Worm (Caenorhabditis elegans) whole organism, L3 larva: ENCODE measurements around the gene lpr-4.

Source experiments
- aly-2 ChIP-seq: fragments of 150-350 bp; optimal IDR thresholded peaks from 2 replicates; lab custom pipeline; 2014; ENCODE audit warnings: missing biosample characterization, missing genetic modification characterization
- ama-1 ChIP-seq: fragments of 150-350 bp; optimal IDR thresholded peaks from 2 replicates; lab custom pipeline; 2018
- ceh-82 ChIP-seq: fragments of 150-350 bp; optimal IDR thresholded peaks from 2 replicates; lab custom pipeline; 2014; ENCODE audit warnings: missing biosample characterization, missing genetic modification characterization
- ceh-9 ChIP-seq: sonication (generic microtip); optimal IDR thresholded peaks from 2 replicates; lab custom pipeline; 2018; ENCODE audit warnings: missing biosample characterization, missing genetic modification characterization
- daf-12 ChIP-seq: fragments of 150-350 bp; optimal IDR thresholded peaks from 2 replicates; lab custom pipeline; 2014; ENCODE audit warnings: missing biosample characterization, missing genetic modification reagents, missing genetic modification characterization
- egl-27 ChIP-seq: sonication (generic microtip); optimal IDR thresholded peaks from 4 replicates; lab custom pipeline; 2017; ENCODE audit warnings: missing biosample characterization, missing genetic modification reagents, missing genetic modification characterization
- egl-5 ChIP-seq: fragments of 150-350 bp; optimal IDR thresholded peaks from 2 replicates; lab custom pipeline; 2017; ENCODE audit warnings: missing biosample characterization, missing genetic modification reagents, missing genetic modification characterization, inconsistent platforms
- elt-1 ChIP-seq: fragments of 150-350 bp; optimal IDR thresholded peaks from 2 replicates; lab custom pipeline; 2014; ENCODE audit warnings: missing biosample characterization, missing genetic modification characterization
- elt-2 ChIP-seq: sonication (generic microtip); optimal IDR thresholded peaks from 2 replicates; lab custom pipeline; 2016; ENCODE audit warnings: missing genetic modification reagents, mild to moderate bottlenecking, missing genetic modification characterization, missing compliant biosample characterization
- elt-3 ChIP-seq, 3 experiments: fragments of 150-350 bp in 1 of 3; sonication (generic microtip) in 2 of 3; optimal IDR thresholded peaks; 2 replicates in 2 of 3; 4 replicates in 1 of 3; lab custom pipeline; 2014 to 2017; ENCODE audit warnings: missing biosample characterization in 3 of 3, missing genetic modification characterization in 3 of 3
- eor-1 ChIP-seq, 2 experiments: fragments of 150-350 bp; optimal IDR thresholded peaks; 2 replicates each; lab custom pipeline; 2014 to 2018; ENCODE audit warnings: missing biosample characterization in 2 of 2, missing genetic modification characterization in 2 of 2
- fkh-10 ChIP-seq: sonication (generic microtip); optimal IDR thresholded peaks from 2 replicates; lab custom pipeline; 2017; ENCODE audit warnings: missing biosample characterization, missing genetic modification reagents, missing genetic modification characterization
- fkh-2 ChIP-seq: fragments of 150-350 bp; optimal IDR thresholded peaks from 2 replicates; lab custom pipeline; 2014; ENCODE audit warnings: missing biosample characterization, missing genetic modification reagents, missing genetic modification characterization
- fos-1 ChIP-seq: fragments of 150-350 bp; optimal IDR thresholded peaks from 2 replicates; lab custom pipeline; 2014; ENCODE audit warnings: missing biosample characterization, missing genetic modification characterization
- jun-1 ChIP-seq: fragments of 150-350 bp; optimal IDR thresholded peaks from 2 replicates; lab custom pipeline; 2014; ENCODE audit warnings: missing biosample characterization, missing genetic modification reagents, missing genetic modification characterization
- lin-15B ChIP-seq: fragments of 150-350 bp; optimal IDR thresholded peaks from 2 replicates; lab custom pipeline; 2014; ENCODE audit warnings: missing biosample characterization, missing genetic modification characterization
- lin-39 ChIP-seq: fragments of 150-350 bp; optimal IDR thresholded peaks from 2 replicates; lab custom pipeline; 2018; ENCODE audit warnings: missing biosample characterization, missing genetic modification reagents, missing genetic modification characterization
- lsy-12 ChIP-seq: sonication (generic microtip); optimal IDR thresholded peaks from 2 replicates; lab custom pipeline; 2016; ENCODE audit warnings: mild to moderate bottlenecking, missing genetic modification characterization, missing compliant biosample characterization
- mml-1 ChIP-seq: fragments of 150-350 bp; sonication (generic microtip); optimal IDR thresholded peaks from 3 replicates; lab custom pipeline; 2014; ENCODE audit warnings: missing biosample characterization, missing genetic modification characterization
- nfya-1 ChIP-seq: sonication (generic microtip); optimal IDR thresholded peaks from 2 replicates; lab custom pipeline; 2017; ENCODE audit warnings: missing genetic modification characterization, mild to moderate bottlenecking, missing compliant biosample characterization, antibody characterized with exemption, moderate library complexity; ENCODE audit not compliant: insufficient read depth
- nhr-12 ChIP-seq: fragments of 150-350 bp; optimal IDR thresholded peaks from 2 replicates; lab custom pipeline; 2014; ENCODE audit warnings: missing biosample characterization, missing genetic modification characterization
- nhr-23 ChIP-seq: fragments of 150-350 bp; optimal IDR thresholded peaks from 2 replicates; lab custom pipeline; 2014; ENCODE audit warnings: missing biosample characterization, missing genetic modification reagents, missing genetic modification characterization
- nhr-237 ChIP-seq: fragments of 150-350 bp; optimal IDR thresholded peaks from 2 replicates; lab custom pipeline; 2014; ENCODE audit warnings: missing biosample characterization, missing genetic modification characterization
- nhr-25 ChIP-seq: sonication (generic microtip); optimal IDR thresholded peaks from 2 replicates; lab custom pipeline; 2017; ENCODE audit warnings: missing biosample characterization, missing genetic modification characterization
- nhr-28 ChIP-seq: fragments of 150-350 bp; optimal IDR thresholded peaks from 2 replicates; lab custom pipeline; 2014; ENCODE audit warnings: missing biosample characterization, missing genetic modification characterization
- nhr-67 ChIP-seq: fragments of 150-350 bp; optimal IDR thresholded peaks from 2 replicates; lab custom pipeline; 2014; ENCODE audit warnings: missing biosample characterization, missing genetic modification characterization
- nhr-77 ChIP-seq: fragments of 150-350 bp; optimal IDR thresholded peaks from 2 replicates; lab custom pipeline; 2014; ENCODE audit warnings: missing biosample characterization, missing genetic modification characterization
- pha-4 ChIP-seq: fragments of 150-350 bp; optimal IDR thresholded peaks from 2 replicates; lab custom pipeline; 2014; ENCODE audit warnings: missing biosample characterization, missing genetic modification reagents, missing genetic modification characterization
- pqm-1 ChIP-seq: fragments of 150-350 bp; optimal IDR thresholded peaks from 2 replicates; lab custom pipeline; 2017; ENCODE audit warnings: missing biosample characterization, missing genetic modification characterization, inconsistent platforms
- skn-1 ChIP-seq: fragments of 150-350 bp; optimal IDR thresholded peaks from 2 replicates; lab custom pipeline; 2014; ENCODE audit warnings: missing biosample characterization, missing genetic modification characterization
- snpc-4 ChIP-seq: fragments of 150-350 bp; optimal IDR thresholded peaks from 2 replicates; lab custom pipeline; 2014; ENCODE audit warnings: missing biosample characterization, missing genetic modification characterization
- tbx-2 ChIP-seq: sonication (generic microtip); optimal IDR thresholded peaks from 2 replicates; lab custom pipeline; 2016; ENCODE audit warnings: mild to moderate bottlenecking, missing genetic modification characterization, missing compliant biosample characterization
- unc-39 ChIP-seq: sonication (generic microtip); optimal IDR thresholded peaks from 4 replicates; lab custom pipeline; 2017; ENCODE audit warnings: missing biosample characterization, missing genetic modification characterization
- unc-62 ChIP-seq: fragments of 150-350 bp; sonication (generic microtip); optimal IDR thresholded peaks from 4 replicates; lab custom pipeline; 2014; ENCODE audit warnings: missing biosample characterization, missing genetic modification reagents, missing genetic modification characterization
- ztf-11 ChIP-seq: fragments of 150-350 bp; optimal IDR thresholded peaks from 2 replicates; lab custom pipeline; 2014; ENCODE audit warnings: missing biosample characterization, missing genetic modification characterization
- ztf-4 ChIP-seq: fragments of 150-350 bp; optimal IDR thresholded peaks from 2 replicates; lab custom pipeline; 2014; ENCODE audit warnings: missing biosample characterization, missing genetic modification characterization

The lpr-4 gene

DNA sequence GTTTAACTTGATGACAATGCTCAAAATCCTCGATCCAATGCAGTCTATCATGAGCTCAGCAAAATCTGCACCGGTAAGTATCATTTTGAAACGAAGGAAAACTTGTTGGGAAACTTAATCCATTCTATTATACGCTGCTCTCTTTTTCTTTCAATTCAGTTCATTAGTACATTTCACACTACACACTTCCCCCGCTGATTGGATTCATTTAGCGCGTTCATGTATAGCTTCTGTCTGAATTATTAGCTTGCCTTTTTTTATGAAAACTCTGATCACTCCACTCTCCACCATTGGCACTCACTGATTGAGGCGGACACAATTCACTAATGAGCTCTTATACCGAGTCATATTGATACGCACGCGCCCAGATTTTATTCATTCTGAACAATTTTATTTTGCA is 26.7 kb upstream of the lpr-4 start:
- TF ChIP-seq ztf-4 (tag; lab: Kevin White, UChicago) (no peak), ztf-11 (tag; lab: Kevin White, UChicago) (no peak), lsy-12 (tag; lab: Kevin White, UChicago) (no peak), nhr-237 (tag; lab: Kevin White, UChicago) (no peak), ama-1 (lab: Kevin White, UChicago) (no peak), lin-15B (tag; lab: Kevin White, UChicago) (no peak), daf-12 (tag; lab: Kevin White, UChicago) (no peak), aly-2 (tag; lab: Kevin White, UChicago) (no peak), elt-1 (tag; lab: Kevin White, UChicago) (no peak), eor-1 (tag; optimal IDR thresholded peaks at IDR 0.05; lab: Kevin White, UChicago) (no peak)
- TF ChIP-seq, all 47 proteins: peak for 0

ce11 chrX:11042777-11043176 is 22.1 kb upstream of the lpr-4 start, which contains the start of gene C09F12.3:
TSS of gene C09F12.3 (minus strand) at chrX:11042877.
- TF ChIP-seq ama-1 (lab: Kevin White, UChicago) (no peak), elt-1 (tag; lab: Kevin White, UChicago) (no peak), mml-1 (tag; lab: Kevin White, UChicago) (no peak), ceh-82 (tag; lab: Kevin White, UChicago) (no peak), ztf-11 (tag; lab: Kevin White, UChicago) (no peak), unc-62 (GFP tag; lab: Kevin White, UChicago) (no peak), nfya-1 (tag; lab: Kevin White, UChicago) (no peak)

DNA sequence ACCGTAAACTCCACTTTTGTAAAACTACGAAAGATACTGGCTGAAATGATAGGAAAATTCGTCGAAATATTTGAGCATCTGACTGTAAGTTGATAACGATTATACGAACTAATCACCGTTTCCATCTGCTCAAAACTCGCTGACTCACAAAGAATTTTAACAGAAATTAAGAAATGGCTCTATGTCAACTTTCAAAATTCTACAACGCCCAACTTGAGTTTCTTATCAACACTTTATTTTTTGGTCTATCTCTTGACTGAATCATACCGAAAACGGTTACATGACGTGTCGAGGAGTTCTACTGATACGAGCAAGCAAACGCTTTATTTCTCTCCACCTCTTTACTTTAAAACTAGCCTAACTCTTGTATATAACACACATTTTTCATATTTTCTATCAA is 17.7 kb upstream of the lpr-4 start, which contains the start of gene clc-1:
clc-1 (plus strand) TSS at position 264 of the 400 bp plus-strand sequence.
- TF ChIP-seq skn-1 (tag; lab: Kevin White, UChicago), result no peak
- TF ChIP-seq lin-15B (tag; lab: Kevin White, UChicago), result no peak
- no peak for TF ChIP-seq fkh-2 (tag; lab: Kevin White, UChicago)
- no peak for TF ChIP-seq snpc-4 (tag; lab: Kevin White, UChicago)
- no peak for TF ChIP-seq nhr-23
- TF ChIP-seq jun-1, result peak; percentile 88
- TF ChIP-seq lsy-12 (tag; lab: Kevin White, UChicago), result no peak
- no peak for TF ChIP-seq daf-12 (tag; lab: Kevin White, UChicago)
- no peak for TF ChIP-seq nhr-28 (tag; lab: Kevin White, UChicago)
- no peak for TF ChIP-seq nfya-1 (tag; lab: Kevin White, UChicago)
- TF ChIP-seq elt-3 (tag; optimal IDR thresholded peaks at IDR 0.05; lab: Kevin White, UChicago), result no peak
- TF ChIP-seq nhr-12 (tag; lab: Kevin White, UChicago), result no peak
- TF ChIP-seq pha-4, result peak; percentile 60
- no peak for TF ChIP-seq unc-39 (tag; lab: Kevin White, UChicago)
- TF ChIP-seq fos-1, result peak; percentile 70
- TF ChIP-seq lin-39 (tag; lab: Kevin White, UChicago), result no peak
- TF ChIP-seq nhr-77 (tag; lab: Kevin White, UChicago), result no peak
- TF ChIP-seq pqm-1 (tag; lab: Kevin White, UChicago), result peak; percentile 87
- TF ChIP-seq elt-2 (tag; lab: Kevin White, UChicago), result peak; percentile 99

ce11 chrX:11050335-11050734 is 14.6 kb upstream of the lpr-4 start:
- TF ChIP-seq nhr-12 (tag; lab: Kevin White, UChicago) (no peak), skn-1 (tag; lab: Kevin White, UChicago) (no peak), ceh-9 (tag; lab: Kevin White, UChicago) (no peak), nhr-237 (tag; lab: Kevin White, UChicago) (no peak), lin-15B (tag; lab: Kevin White, UChicago) (no peak), egl-27 (tag; lab: Kevin White, UChicago) (no peak), fkh-2 (tag; lab: Kevin White, UChicago) (no peak), tbx-2 (tag; lab: Kevin White, UChicago) (no peak), pqm-1 (tag; lab: Kevin White, UChicago) (no peak), nhr-28 (tag; lab: Kevin White, UChicago) (no peak), unc-62 (GFP tag; lab: Kevin White, UChicago) (no peak), ama-1 (lab: Kevin White, UChicago) (no peak), nhr-25 (tag; lab: Kevin White, UChicago) (no peak)

DNA sequence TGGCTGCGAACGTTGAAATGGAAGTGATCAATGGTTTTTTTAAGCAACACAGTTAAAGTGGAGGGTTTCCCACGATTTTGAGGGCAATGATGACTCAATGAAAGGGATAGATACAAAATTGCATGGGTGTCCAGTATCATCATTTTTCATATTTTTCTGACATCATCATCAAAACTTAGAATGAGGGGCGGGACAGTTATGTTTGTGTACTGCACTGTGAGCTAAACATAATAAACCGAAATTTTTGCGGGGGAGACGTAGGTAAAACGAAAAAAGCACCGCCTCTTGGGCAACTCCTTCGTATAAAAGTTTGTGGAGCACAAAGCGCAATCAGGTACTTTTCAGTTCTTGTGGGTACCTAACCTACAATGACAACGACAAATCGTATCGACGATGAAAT is 11.3 kb upstream of the lpr-4 start, which contains the start of gene C09F12.2:
C09F12.2 (plus strand) TSS at position 301 of the 400 bp plus-strand sequence.
- TF ChIP-seq elt-3 (tag; optimal IDR thresholded peaks at IDR 0.05; lab: Kevin White, UChicago) (no peak), fkh-10 (GFP tag; lab: Kevin White, UChicago) (no peak), egl-5 (tag; lab: Kevin White, UChicago) (no peak), pqm-1 (tag; lab: Kevin White, UChicago) (no peak), egl-27 (tag; lab: Kevin White, UChicago) (no peak), nhr-67 (no peak), ztf-11 (tag; lab: Kevin White, UChicago) (no peak), ceh-9 (tag; lab: Kevin White, UChicago) (no peak), elt-2 (tag; lab: Kevin White, UChicago) (no peak)
